Worm (Caenorhabditis elegans): ENCODE data around the gene K07H8.7.

K07H8.7 gene

DNA sequence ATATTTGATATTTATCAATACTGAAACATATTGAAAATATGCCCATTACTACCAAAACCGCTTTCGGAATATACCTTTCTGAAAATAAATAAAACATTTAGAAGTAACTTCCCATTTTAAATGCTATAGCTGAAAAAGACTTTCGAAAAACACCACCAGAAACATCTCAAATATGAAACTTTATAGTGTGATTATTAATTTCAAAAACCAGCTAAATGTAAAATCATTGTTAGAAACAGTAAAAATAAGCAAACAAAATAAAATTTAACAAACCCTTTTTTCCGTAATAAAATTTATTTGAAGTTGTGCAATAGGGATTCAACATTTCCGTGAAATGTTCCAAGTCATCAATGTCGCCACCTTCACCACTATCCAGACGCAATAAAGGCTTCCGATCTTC is 8.2 kb upstream of the K07H8.7 start, which contains the start of the genes K07H8.5 and K07H8.8:
TSS of gene K07H8.5 (plus strand) at position 301 of the 400 bp plus-strand sequence.
TSS of gene K07H8.8 (minus strand) at position 389 of the 400 bp plus-strand sequence.
- no peak for TF ChIP-seq zip-5 (tag; optimal IDR thresholded peaks at IDR 0.05)
- TF ChIP-seq unc-42 (tag; optimal IDR thresholded peaks at IDR 0.05): no peak
- no peak for TF ChIP-seq nhr-232 (tag; optimal IDR thresholded peaks at IDR 0.05)
- TF ChIP-seq unc-86 (tag; optimal IDR thresholded peaks at IDR 0.05): no peak
- no peak for TF ChIP-seq ceh-6 (GFP tag; optimal IDR thresholded peaks at IDR 0.05)
- TF ChIP-seq sox-2 (GFP tag; IDR thresholded peaks at IDR 0.05): no peak
- no peak for TF ChIP-seq che-1 (tag; optimal IDR thresholded peaks at IDR 0.05)
- TF ChIP-seq ceh-34 (tag; optimal IDR thresholded peaks at IDR 0.05): no peak
- TF ChIP-seq hlh-13 (GFP tag; optimal IDR thresholded peaks at IDR 0.05): no peak
- TF ChIP-seq ceh-18 (tag; optimal IDR thresholded peaks at IDR 0.05): no peak
- TF ChIP-seq nfya-1 (tag; optimal IDR thresholded peaks at IDR 0.05): no peak
- TF ChIP-seq ceh-31 (tag; optimal IDR thresholded peaks at IDR 0.05): no peak
- TF ChIP-seq hlh-30 (tag; optimal IDR thresholded peaks at IDR 0.05; ENCODE audit: insufficient read depth): no peak

DNA sequence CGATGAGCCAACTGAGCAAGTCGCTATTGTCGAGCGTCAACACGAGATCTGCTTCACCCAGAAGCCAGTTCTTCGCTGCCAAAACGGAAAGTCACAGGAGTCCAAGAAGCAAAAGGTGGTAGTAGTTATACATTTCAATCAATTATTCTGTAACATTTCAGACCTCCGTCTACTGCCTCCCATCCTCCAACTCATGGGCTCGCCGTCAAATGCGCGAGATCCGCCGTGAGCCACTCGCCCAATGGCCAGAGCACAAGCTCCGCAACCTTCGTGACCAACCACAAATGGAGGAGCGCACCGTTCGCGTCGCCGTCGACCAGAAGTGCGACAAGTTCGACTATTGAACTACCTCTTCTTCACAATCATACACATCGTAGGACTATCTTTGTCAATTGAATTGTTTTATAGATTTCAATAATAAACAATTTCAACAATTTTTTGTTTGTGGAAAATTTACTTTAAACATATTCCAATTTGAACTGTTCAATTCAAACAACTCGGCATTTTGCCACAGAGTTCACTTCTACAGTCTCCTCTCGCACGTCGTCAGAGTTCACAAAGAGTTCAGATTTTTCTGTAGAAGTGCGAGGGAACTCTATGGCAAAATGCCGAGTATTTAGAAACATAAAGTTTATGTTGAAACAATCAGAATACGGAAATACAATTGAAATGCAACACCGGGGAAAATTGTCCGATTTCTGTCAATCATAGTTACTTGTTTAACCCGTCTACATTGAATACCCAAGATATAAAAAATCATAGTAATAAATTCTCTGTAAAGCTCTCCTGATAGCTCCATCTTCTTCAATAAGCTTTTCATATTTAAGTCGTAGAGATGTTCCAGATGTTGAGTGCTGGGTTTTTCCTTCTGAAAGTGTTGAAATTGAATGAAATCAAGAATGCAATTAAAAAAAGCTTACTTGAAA is 6.5 kb upstream of the K07H8.7 start:
- TF ChIP-seq fax-1 (tag; optimal IDR thresholded peaks at IDR 0.05): no peak
- TF ChIP-seq unc-55 (GFP tag; optimal IDR thresholded peaks at IDR 0.05): no peak
- TF ChIP-seq ama-1 (optimal IDR thresholded peaks at IDR 0.05): no peak
- TF ChIP-seq unc-86 (tag; optimal IDR thresholded peaks at IDR 0.05): no peak
- TF ChIP-seq ref-2 (tag; optimal IDR thresholded peaks at IDR 0.05): no peak
- TF ChIP-seq ceh-48 (tag; optimal IDR thresholded peaks at IDR 0.05): no peak
- TF ChIP-seq elt-2 (tag; optimal IDR thresholded peaks at IDR 0.05): no peak
- TF ChIP-seq ceh-19 (GFP tag; optimal IDR thresholded peaks at IDR 0.05): no peak
- TF ChIP-seq pat-9 (tag; optimal IDR thresholded peaks at IDR 0.05): no peak
- TF ChIP-seq unc-3 (GFP tag; conservative IDR thresholded peaks at IDR 0.05): no peak
- no peak for TF ChIP-seq unc-3 (tag; optimal IDR thresholded peaks at IDR 0.05)
- TF ChIP-seq unc-42 (tag; optimal IDR thresholded peaks at IDR 0.05): no peak
- TF ChIP-seq dmd-4 (tag; optimal IDR thresholded peaks at IDR 0.05; ENCODE audit: borderline replicate concordance): no peak

DNA sequence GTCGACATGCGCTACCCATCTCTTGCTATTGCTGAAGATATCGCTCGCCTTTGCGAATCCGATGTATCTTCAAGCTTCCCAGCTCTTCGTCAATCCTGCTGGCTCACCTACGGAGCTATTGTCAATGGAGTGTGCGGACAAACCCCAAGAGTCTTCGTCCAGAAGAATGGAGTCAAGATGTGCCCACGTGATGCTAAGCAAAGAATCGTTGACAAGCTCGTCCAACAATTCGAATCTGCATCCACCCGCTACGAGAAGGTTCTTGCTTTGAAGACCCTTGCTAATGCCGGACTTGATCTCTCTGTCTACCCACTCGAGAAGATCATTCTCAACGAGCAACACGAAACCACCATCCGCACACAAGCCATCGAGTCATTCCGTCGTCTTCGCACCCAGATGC is 2.9 kb upstream of the K07H8.7 start:
- TF ChIP-seq ceh-34 (tag; optimal IDR thresholded peaks at IDR 0.05) (no peak), lim-6 (tag; optimal IDR thresholded peaks at IDR 0.05) (no peak), ceh-14 (tag; optimal IDR thresholded peaks at IDR 0.05) (no peak)

DNA sequence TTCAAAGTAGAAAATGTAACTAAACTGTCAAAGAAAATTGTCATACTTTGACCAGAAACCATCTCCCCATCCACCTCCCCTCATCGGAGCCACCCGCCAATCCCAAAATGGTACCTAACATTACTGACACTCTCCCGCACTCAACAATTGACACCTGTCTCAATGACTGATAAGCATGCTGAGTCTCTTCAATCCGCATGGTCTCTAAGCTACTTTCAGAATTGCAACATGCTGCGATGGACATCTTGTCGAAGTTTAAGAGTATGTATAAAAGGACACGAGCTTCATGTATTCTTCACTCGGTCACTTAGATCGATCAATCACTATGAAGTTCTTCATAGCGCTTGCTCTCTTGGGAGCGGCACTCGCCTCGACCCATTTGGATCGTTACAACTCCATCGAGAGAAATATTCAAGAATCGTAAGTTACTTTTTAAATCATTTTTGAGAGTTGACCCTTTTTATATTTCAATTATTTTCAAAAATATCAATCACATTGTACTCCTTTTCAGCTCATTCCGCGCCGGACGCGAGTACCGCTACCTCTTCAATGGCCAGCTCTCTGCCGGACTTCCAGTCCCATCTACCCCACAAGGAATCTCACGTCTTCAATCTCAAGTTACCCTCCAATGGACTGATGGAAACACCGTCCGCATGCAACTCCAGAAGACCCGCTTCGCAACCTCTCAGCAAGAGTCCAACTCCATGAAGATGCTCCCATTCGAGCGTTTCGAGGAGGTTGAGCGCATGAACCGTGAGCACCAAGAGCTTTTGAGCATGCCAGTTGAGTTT is 1.2 kb upstream of the K07H8.7 start, which contains the start of gene vit-6:
TSS of gene vit-6 (plus strand) at position 310 of the 791 bp plus-strand sequence.
- TF ChIP-seq eyg-1 (tag; optimal IDR thresholded peaks at IDR 0.05): no peak
- TF ChIP-seq ahr-1 (tag; optimal IDR thresholded peaks at IDR 0.05): no peak
- TF ChIP-seq fkh-6 (tag; optimal IDR thresholded peaks at IDR 0.05): no peak
- TF ChIP-seq sox-2 (GFP tag; IDR thresholded peaks at IDR 0.05): no peak

DNA sequence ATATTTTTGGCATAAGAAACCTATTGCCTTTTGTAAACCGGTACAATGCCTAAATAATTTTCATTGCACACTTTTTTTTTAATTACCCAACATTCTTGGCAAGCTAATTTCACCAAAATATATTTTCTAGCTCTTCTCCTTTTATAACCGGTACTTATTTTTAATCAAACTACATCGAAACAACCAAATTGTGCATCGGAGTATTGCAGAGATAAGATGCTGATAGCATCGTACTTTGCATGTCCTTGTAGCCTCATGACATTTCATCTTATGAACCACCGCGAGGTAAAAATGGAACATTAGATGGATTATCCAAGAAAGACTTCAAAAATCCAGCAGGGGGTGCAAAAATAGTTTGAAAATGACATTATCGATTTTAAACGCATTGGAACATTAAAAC is 4.6 kb downstream of the K07H8.7 start:
- no peak for TF ChIP-seq che-1 (tag; optimal IDR thresholded peaks at IDR 0.05)

DNA sequence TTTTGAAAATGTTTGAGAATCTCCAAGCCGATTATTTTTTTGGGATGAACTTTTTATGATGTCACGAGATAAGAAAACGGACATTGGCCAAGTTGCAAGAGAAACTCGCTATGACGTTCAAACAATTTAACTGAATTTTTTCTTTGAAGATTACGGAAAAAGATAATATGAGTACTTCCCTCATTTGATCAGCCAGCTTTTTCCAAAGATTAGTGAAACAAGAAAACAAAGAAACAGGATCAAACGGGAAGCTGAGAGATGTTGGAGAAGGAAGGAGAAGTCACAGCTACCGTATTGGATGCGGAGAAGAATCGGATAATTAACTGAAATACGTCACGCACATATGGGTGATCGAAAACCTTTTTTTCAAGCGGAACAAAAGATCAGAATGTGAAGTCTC is 5.6 kb downstream of the K07H8.7 start:
- TF ChIP-seq ceh-6 (GFP tag; optimal IDR thresholded peaks at IDR 0.05) (no peak), ttx-3 (tag; optimal IDR thresholded peaks at IDR 0.05) (no peak), sdc-2 (tag; optimal IDR thresholded peaks at IDR 0.05) (no peak), pax-1 (tag; optimal IDR thresholded peaks at IDR 0.05) (no peak), che-1 (tag; optimal IDR thresholded peaks at IDR 0.05) (no peak), unc-55 (GFP tag; optimal IDR thresholded peaks at IDR 0.05) (no peak)

Measured in whole organism, late embryonic.